Worm (Caenorhabditis elegans): ENCODE results near the gene cri-2.

- no peak for TF ChIP-seq dao-5 (tag; optimal IDR thresholded peaks at IDR 0.05)
- TF ChIP-seq W03F9.2 (tag; optimal IDR thresholded peaks at IDR 0.05): no peak
- no peak for TF ChIP-seq him-1 (tag; optimal IDR thresholded peaks at IDR 0.05)
Observed at ce11 chrV:8188421-8188820, 13.2 kb upstream of the cri-2 start, which contains the start of gene F20D6.15.
